Worm (Caenorhabditis elegans) whole organism, young adult: ENCODE data around the gene str-199.

Experiments used
- B0019.2 ChIP-seq: fragments of 200-800 bp; sonication (Bioruptor generic); conservative IDR thresholded peaks from 2 replicates; pipeline ENCODE4 v1.3.6; 2022; ENCODE audit warnings: missing genetic modification reagents, missing genetic modification characterization, missing compliant biosample characterization
- D2030.7 ChIP-seq: fragments of 200-800 bp; sonication (Bioruptor generic); IDR thresholded peaks from 2 replicates; pipeline ENCODE4 v1.3.6; 2022; ENCODE audit warnings: missing genetic modification reagents, missing genetic modification characterization, missing compliant biosample characterization
- F37B4.10 ChIP-seq: fragments of 200-800 bp; sonication (Bioruptor generic); IDR thresholded peaks from 2 replicates; pipeline ENCODE4 v1.3.6; 2022; ENCODE audit warnings: missing genetic modification characterization, missing compliant biosample characterization
- F57A8.1 ChIP-seq: fragments of 200-800 bp; sonication (Bioruptor generic); optimal IDR thresholded peaks from 2 replicates; lab custom pipeline; 2018; ENCODE audit warnings: mild to moderate bottlenecking, missing genetic modification characterization, moderate library complexity, missing compliant biosample characterization
- K11D2.4 ChIP-seq: fragments of 200-800 bp; sonication (Bioruptor generic); IDR thresholded peaks from 2 replicates; pipeline ENCODE4 v1.3.6; 2022; ENCODE audit warnings: missing genetic modification reagents, missing genetic modification characterization, missing compliant biosample characterization
- K12H6.12 ChIP-seq: fragments of 200-800 bp; sonication (Bioruptor generic); optimal IDR thresholded peaks from 2 replicates; lab custom pipeline; 2018; ENCODE audit warnings: mild to moderate bottlenecking, missing genetic modification characterization, missing compliant biosample characterization
- T07F8.4 ChIP-seq: sonication (generic microtip); optimal IDR thresholded peaks from 2 replicates; lab custom pipeline; 2016; ENCODE audit warnings: mild to moderate bottlenecking, missing genetic modification characterization, moderate library complexity, missing compliant biosample characterization
- Y53F4B.3 ChIP-seq: fragments of 200-800 bp; sonication (Bioruptor generic); IDR thresholded peaks from 2 replicates; pipeline ENCODE4 v1.3.6; 2022; ENCODE audit warnings: missing genetic modification reagents, missing genetic modification characterization, missing compliant biosample characterization
- Y67H2A.10 ChIP-seq: fragments of 200-800 bp; sonication (Bioruptor generic); conservative IDR thresholded peaks from 2 replicates; pipeline ENCODE4 v1.3.6; 2022; ENCODE audit warnings: missing genetic modification reagents, missing genetic modification characterization, missing compliant biosample characterization
- Y95B8A.8 ChIP-seq: fragments of 200-800 bp; sonication (Bioruptor generic); IDR thresholded peaks from 2 replicates; pipeline ENCODE4 v1.3.6; 2022; ENCODE audit warnings: missing genetic modification reagents, missing genetic modification characterization, missing compliant biosample characterization
- attf-5 ChIP-seq: fragments of 200-800 bp; sonication (Bioruptor generic); optimal IDR thresholded peaks from 2 replicates; lab custom pipeline; 2018; ENCODE audit warnings: mild to moderate bottlenecking, missing genetic modification characterization, missing compliant biosample characterization
- bed-2 ChIP-seq: fragments of 200-800 bp; sonication (Bioruptor generic); IDR thresholded peaks from 2 replicates; pipeline ENCODE4 v1.3.6; 2022; ENCODE audit warnings: missing genetic modification reagents, missing genetic modification characterization, missing compliant biosample characterization
- ceh-40 ChIP-seq: fragments of 200-800 bp; sonication (Bioruptor generic); IDR thresholded peaks from 2 replicates; pipeline ENCODE4 v1.3.6; 2022; ENCODE audit warnings: missing genetic modification characterization, missing compliant biosample characterization
- egrh-3 ChIP-seq: fragments of 200-800 bp; sonication (Bioruptor generic); IDR thresholded peaks from 2 replicates; pipeline ENCODE4 v1.3.6; 2022; ENCODE audit warnings: missing genetic modification reagents, missing genetic modification characterization, missing compliant biosample characterization
- ekl-4 ChIP-seq: fragments of 200-800 bp; sonication (Bioruptor generic); IDR thresholded peaks from 2 replicates; pipeline ENCODE4 v1.3.6; 2022; ENCODE audit warnings: missing genetic modification reagents, missing genetic modification characterization, missing compliant biosample characterization
- hmg-1.2 ChIP-seq: fragments of 200-800 bp; sonication (Bioruptor generic); IDR thresholded peaks from 2 replicates; pipeline ENCODE4 v1.3.6; 2022; ENCODE audit warnings: missing genetic modification reagents, missing genetic modification characterization, missing compliant biosample characterization
- hmg-20 ChIP-seq: fragments of 200-800 bp; sonication (Bioruptor generic); IDR thresholded peaks from 2 replicates; pipeline ENCODE4 v1.3.6; 2022; ENCODE audit warnings: missing genetic modification reagents, missing genetic modification characterization, missing compliant biosample characterization
- hsf-1 ChIP-seq: fragments of 200-800 bp; sonication (Bioruptor generic); IDR thresholded peaks from 2 replicates; pipeline ENCODE4 v1.3.6; 2022; ENCODE audit warnings: missing genetic modification reagents, missing genetic modification characterization, missing compliant biosample characterization
- let-526 ChIP-seq: fragments of 200-800 bp; sonication (Bioruptor generic); IDR thresholded peaks from 2 replicates; pipeline ENCODE4 v1.3.6; 2022; ENCODE audit warnings: missing genetic modification reagents, missing genetic modification characterization, missing compliant biosample characterization
- let-607 ChIP-seq, 2 experiments: fragments of 200-800 bp in 1 of 2; sonication (Bioruptor generic) in 1 of 2; sonication (generic microtip) in 1 of 2; optimal IDR thresholded peaks; 2 replicates each; lab custom pipeline; 2016 to 2018; ENCODE audit warnings: mild to moderate bottlenecking in 2 of 2, missing compliant biosample characterization in 2 of 2, missing genetic modification characterization in 2 of 2, moderate library complexity in 2 of 2, missing genotype in 1 of 2
- lir-1 ChIP-seq: fragments of 200-800 bp; sonication (Bioruptor generic); conservative IDR thresholded peaks from 2 replicates; pipeline ENCODE4 v1.3.6; 2022; ENCODE audit warnings: missing genetic modification reagents, missing genetic modification characterization, missing compliant biosample characterization
- lsl-1 ChIP-seq: fragments of 200-800 bp; sonication (Bioruptor generic); optimal IDR thresholded peaks from 2 replicates; lab custom pipeline; 2018; ENCODE audit warnings: mild to moderate bottlenecking, missing genetic modification characterization, moderate library complexity, missing compliant biosample characterization
- lsy-27 ChIP-seq: sonication (generic microtip); optimal IDR thresholded peaks from 2 replicates; lab custom pipeline; 2017; ENCODE audit warnings: missing genetic modification characterization, mild to moderate bottlenecking, missing compliant biosample characterization, antibody characterized with exemption, missing genotype, borderline replicate concordance; ENCODE audit not compliant: insufficient read depth
- madf-3 ChIP-seq: fragments of 200-800 bp; sonication (Bioruptor generic); IDR thresholded peaks from 2 replicates; pipeline ENCODE4 v1.3.6; 2022; ENCODE audit warnings: missing genetic modification reagents, missing genetic modification characterization, missing compliant biosample characterization
- mcd-1 ChIP-seq: fragments of 200-800 bp; sonication (Bioruptor generic); IDR thresholded peaks from 2 replicates; pipeline ENCODE4 v1.3.6; 2022; ENCODE audit warnings: missing genetic modification reagents, missing genetic modification characterization, missing compliant biosample characterization
- mel-28 ChIP-seq: sonication (generic microtip); optimal IDR thresholded peaks from 2 replicates; lab custom pipeline; 2016; ENCODE audit warnings: borderline replicate concordance, mild to moderate bottlenecking, missing genetic modification characterization, missing compliant biosample characterization
- mes-4 ChIP-seq: sonication (generic microtip); optimal IDR thresholded peaks from 2 replicates; lab custom pipeline; 2016; ENCODE audit warnings: missing genotype, missing genetic modification characterization, missing compliant biosample characterization
- nfya-1 ChIP-seq: sonication (generic microtip); optimal IDR thresholded peaks from 2 replicates; lab custom pipeline; 2017; ENCODE audit warnings: antibody characterized with exemption, missing compliant biosample characterization, missing genetic modification characterization, borderline replicate concordance; ENCODE audit not compliant: insufficient read depth
- nfyb-1 ChIP-seq: fragments of 200-800 bp; sonication (Bioruptor generic); IDR thresholded peaks from 2 replicates; pipeline ENCODE4 v1.3.6; 2022; ENCODE audit warnings: missing genetic modification reagents, missing genetic modification characterization, missing compliant biosample characterization
- nhr-179 ChIP-seq: sonication (generic microtip); optimal IDR thresholded peaks from 2 replicates; lab custom pipeline; 2016; ENCODE audit warnings: mild to moderate bottlenecking, missing genetic modification characterization, missing compliant biosample characterization
- nhr-90 ChIP-seq: sonication (generic microtip); optimal IDR thresholded peaks from 2 replicates; lab custom pipeline; 2016; ENCODE audit warnings: missing genotype, mild to moderate bottlenecking, missing genetic modification characterization, missing compliant biosample characterization
- rcor-1 ChIP-seq: fragments of 200-800 bp; sonication (Bioruptor generic); IDR thresholded peaks from 2 replicates; pipeline ENCODE4 v1.3.6; 2022; ENCODE audit warnings: missing genetic modification reagents, missing genetic modification characterization, missing compliant biosample characterization
- sea-2 ChIP-seq: fragments of 200-800 bp; sonication (Bioruptor generic); IDR thresholded peaks from 2 replicates; pipeline ENCODE4 v1.3.6; 2022; ENCODE audit warnings: missing genetic modification characterization, missing compliant biosample characterization
- snpc-3.4 ChIP-seq: sonication (generic microtip); optimal IDR thresholded peaks from 2 replicates; lab custom pipeline; 2017; ENCODE audit warnings: missing genetic modification characterization, mild to moderate bottlenecking, missing compliant biosample characterization, antibody characterized with exemption, moderate library complexity, missing genotype, missing genetic modification reagents
- tbp1 ChIP-seq: fragments of 200-800 bp; sonication (Bioruptor generic); optimal IDR thresholded peaks from 2 replicates; lab custom pipeline; 2018; ENCODE audit warnings: mild to moderate bottlenecking, missing genetic modification characterization, missing compliant biosample characterization
- zfh-2 ChIP-seq: fragments of 200-800 bp; sonication (Bioruptor generic); conservative IDR thresholded peaks from 2 replicates; pipeline ENCODE4 v1.3.6; 2022; ENCODE audit warnings: missing genetic modification reagents, missing genetic modification characterization, missing compliant biosample characterization
- ztf-18 ChIP-seq: sonication (generic microtip); optimal IDR thresholded peaks from 2 replicates; lab custom pipeline; 2016; ENCODE audit warnings: missing genotype, mild to moderate bottlenecking, missing genetic modification characterization, missing compliant biosample characterization
- ztf-6 ChIP-seq: fragments of 200-800 bp; sonication (Bioruptor generic); IDR thresholded peaks from 2 replicates; pipeline ENCODE4 v1.3.6; 2022; ENCODE audit warnings: missing genetic modification reagents, missing genetic modification characterization, missing compliant biosample characterization

Gene str-199

ce11 chrV:17201847-17202246 lies 11.5 kb upstream of the str-199 start, which contains the start of gene Y68A4A.10:
Y68A4A.10 (plus strand) TSS chrV:17202147.
- TF ChIP-seq rcor-1 (no peak), mes-4 (tag; lab: Kevin White, UChicago) (no peak), egrh-3 (GFP tag; lab: Robert Waterston, UW) (no peak), lsl-1 (GFP tag; lab: Kevin White, UChicago) (no peak), lir-1 (GFP tag; lab: Robert Waterston, UW) (no peak), K12H6.12 (tag; lab: Kevin White, UChicago) (no peak), attf-5 (GFP tag; lab: Kevin White, UChicago) (no peak), D2030.7 (GFP tag; lab: Robert Waterston, UW) (no peak), hsf-1 (GFP tag; lab: Robert Waterston, UW) (no peak), ceh-40 (GFP tag; lab: Robert Waterston, UW) (no peak), ztf-18 (tag; lab: Kevin White, UChicago) (no peak), sea-2 (GFP tag; lab: Robert Waterston, UW) (no peak)

DNA sequence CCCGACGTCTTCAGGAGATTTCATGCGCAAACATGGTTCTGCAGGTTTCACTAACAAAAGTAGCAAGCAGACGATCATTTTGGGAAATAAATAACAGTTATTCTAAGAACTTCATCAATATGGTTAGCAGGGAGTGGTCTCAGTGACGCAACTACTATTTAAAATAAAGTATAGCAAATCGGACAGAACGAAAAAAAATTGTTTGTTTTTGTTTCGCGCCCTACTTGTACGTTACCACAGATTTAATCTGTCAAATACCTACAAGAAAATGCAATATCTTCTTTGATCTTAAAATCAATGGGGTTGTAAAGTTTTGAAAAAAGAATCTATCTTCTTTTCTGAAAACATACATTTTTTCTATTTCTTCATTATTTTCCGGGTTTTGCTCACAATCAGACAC lies 8.6 kb upstream of the str-199 start, which contains the start of gene srz-96:
TSS of gene srz-96 (plus strand) at position 301 of the 400 bp plus-strand sequence.
- no peak for TF ChIP-seq ztf-6 (GFP tag; lab: Robert Waterston, UW)
- TF ChIP-seq T07F8.4 (tag; lab: Kevin White, UChicago), result no peak
- TF ChIP-seq, all 124 proteins: peak for 0

DNA sequence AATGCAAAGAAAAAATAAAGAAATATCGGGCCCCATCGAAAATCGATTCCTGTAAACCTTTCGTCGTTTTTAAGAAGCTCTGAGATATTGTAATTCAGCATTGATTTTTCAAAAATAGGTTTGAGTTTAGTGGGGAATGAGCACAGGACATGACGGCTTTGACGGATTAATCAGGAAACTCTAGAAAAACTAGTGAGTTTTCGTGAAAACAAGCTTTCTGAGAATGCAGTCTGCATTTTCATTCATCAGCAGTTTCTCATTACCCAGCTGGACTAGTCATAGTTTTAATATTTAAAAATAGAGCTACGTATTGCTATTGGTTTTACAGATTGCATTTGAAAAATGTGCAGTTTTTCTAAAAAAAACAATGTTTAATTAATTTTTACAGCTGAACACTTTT lies 1.9 kb upstream of the str-199 start, which contains the start of gene srz-47:
TSS of gene srz-47 (minus strand) at position 101 of the 400 bp plus-strand sequence.
- TF ChIP-seq K11D2.4 (no peak), nhr-179 (tag; lab: Kevin White, UChicago) (no peak), madf-3 (GFP tag; lab: Robert Waterston, UW) (no peak), Y67H2A.10 (no peak), Y53F4B.3 (GFP tag; lab: Robert Waterston, UW) (no peak), ekl-4 (no peak), nfya-1 (tag; lab: Kevin White, UChicago) (no peak), nfyb-1 (no peak), Y95B8A.8 (no peak), hmg-20 (no peak), let-607 (tag; optimal IDR thresholded peaks at IDR 0.05; lab: Kevin White, UChicago) (no peak), F37B4.10 (GFP tag; lab: Robert Waterston, UW) (no peak), nhr-90 (tag; lab: Kevin White, UChicago) (no peak), snpc-3.4 (tag; lab: Kevin White, UChicago) (no peak), mel-28 (tag; lab: Kevin White, UChicago) (no peak), zfh-2 (no peak)

ce11 chrV:17182045-17182444 lies 8.3 kb downstream of the str-199 start, which contains the start of gene srh-159:
srh-159 (plus strand) TSS chrV:17182345.
- TF ChIP-seq F57A8.1 (GFP tag; lab: Kevin White, UChicago) (no peak), hmg-20 (no peak), ztf-6 (GFP tag; lab: Robert Waterston, UW) (no peak), lsy-27 (tag; lab: Kevin White, UChicago) (no peak), egrh-3 (GFP tag; lab: Robert Waterston, UW) (no peak), zfh-2 (no peak), mcd-1 (no peak), B0019.2 (GFP tag; lab: Robert Waterston, UW) (no peak), let-526 (GFP tag; lab: Robert Waterston, UW) (no peak), hmg-1.2 (no peak), bed-2 (GFP tag; lab: Robert Waterston, UW) (no peak), tbp1 (GFP tag; lab: Kevin White, UChicago) (no peak)
